Worm (Caenorhabditis elegans) whole organism, midembryonic: Measurements from ENCODE around the gene nhx-9.

Experiments used
- cog-1 ChIP-seq: sonication (generic microtip); optimal IDR thresholded peaks from 2 replicates; lab custom pipeline; 2016; ENCODE audit warnings: missing genetic modification characterization, missing compliant biosample characterization
- flt-1 ChIP-seq: fragments of 200-800 bp; sonication (Bioruptor generic); IDR thresholded peaks from 2 replicates; pipeline ENCODE4 v1.3.6; 2022; ENCODE audit warnings: missing genetic modification characterization, missing compliant biosample characterization
- klf-2 ChIP-seq: fragments of 200-800 bp; sonication (Bioruptor generic); conservative IDR thresholded peaks from 2 replicates; pipeline ENCODE4 v1.3.6; 2022; ENCODE audit warnings: missing genetic modification reagents, missing genetic modification characterization, missing compliant biosample characterization
- ref-1 ChIP-seq: fragments of 200-800 bp; sonication (Bioruptor generic); conservative IDR thresholded peaks from 2 replicates; pipeline ENCODE4 v1.3.6; 2022; ENCODE audit warnings: missing genetic modification reagents, missing genetic modification characterization, missing compliant biosample characterization
- ztf-23 ChIP-seq: fragments of 200-800 bp; sonication (Bioruptor generic); IDR thresholded peaks from 2 replicates; pipeline ENCODE4 v1.3.6; 2022; ENCODE audit warnings: missing genetic modification reagents, missing genetic modification characterization, missing compliant biosample characterization

ce11 chrIV:11911723-11912122 is 18.9 kb upstream of the nhx-9 start, which contains the start of gene VZK822L.2:
- TF ChIP-seq flt-1 (no peak), ref-1 (GFP tag; lab: Robert Waterston, UW) (no peak), cog-1 (tag; lab: Kevin White, UChicago) (no peak), klf-2 (no peak), ztf-23 (GFP tag; lab: Robert Waterston, UW) (no peak)
